Worm (Caenorhabditis elegans) whole organism, L1 larva: Measurements from ENCODE around the gene F54C8.6.

Source experiments
- aly-2 ChIP-seq: fragments of 150-350 bp; optimal IDR thresholded peaks from 2 replicates; lab custom pipeline; 2014; ENCODE audit warnings: missing biosample characterization, missing genetic modification characterization
- jun-1 ChIP-seq: fragments of 150-350 bp; optimal IDR thresholded peaks from 2 replicates; lab custom pipeline; 2014; ENCODE audit warnings: missing biosample characterization, missing genetic modification reagents, missing genetic modification characterization
- lin-15B ChIP-seq: fragments of 150-350 bp; sonication (generic microtip); optimal IDR thresholded peaks from 3 replicates; lab custom pipeline; 2014; ENCODE audit warnings: missing biosample characterization, missing genetic modification characterization
- lin-35 ChIP-seq, 2 experiments: fragments of 150-350 bp; optimal IDR thresholded peaks; 2 replicates each; lab custom pipeline; 2014; ENCODE audit warnings: missing biosample characterization in 2 of 2, missing genetic modification characterization in 2 of 2, missing genetic modification reagents in 2 of 2
- lin-39 ChIP-seq: fragments of 150-350 bp; optimal IDR thresholded peaks from 2 replicates; lab custom pipeline; 2014; ENCODE audit warnings: missing biosample characterization, missing genetic modification reagents, missing genetic modification characterization
- nhr-11 ChIP-seq: fragments of 150-350 bp; optimal IDR thresholded peaks from 2 replicates; lab custom pipeline; 2014; ENCODE audit warnings: missing biosample characterization, missing genetic modification characterization
- nhr-90 ChIP-seq: sonication (generic microtip); optimal IDR thresholded peaks from 2 replicates; lab custom pipeline; 2016; ENCODE audit warnings: mild to moderate bottlenecking, missing genetic modification characterization, missing compliant biosample characterization; ENCODE audit not compliant: poor library complexity
- skn-1 ChIP-seq: fragments of 150-350 bp; optimal IDR thresholded peaks from 2 replicates; lab custom pipeline; 2014; ENCODE audit warnings: missing biosample characterization, missing genetic modification characterization
- tbx-2 ChIP-seq: sonication (generic microtip); optimal IDR thresholded peaks from 2 replicates; lab custom pipeline; 2016; ENCODE audit warnings: missing genetic modification characterization, missing compliant biosample characterization
- zag-1 ChIP-seq: fragments of 150-350 bp; optimal IDR thresholded peaks from 2 replicates; lab custom pipeline; 2014; ENCODE audit warnings: missing biosample characterization, missing genetic modification characterization

- TF ChIP-seq nhr-90 (tag; lab: Kevin White, UChicago): no peak
- TF ChIP-seq lin-39 (tag; lab: Kevin White, UChicago): no peak
- no peak for TF ChIP-seq tbx-2 (tag; lab: Kevin White, UChicago)
- TF ChIP-seq zag-1 (tag; lab: Kevin White, UChicago): no peak
- no peak for TF ChIP-seq jun-1 (tag; lab: Kevin White, UChicago)
- no peak for TF ChIP-seq skn-1 (tag; lab: Kevin White, UChicago)
- no peak for TF ChIP-seq lin-35 (GFP tag; optimal IDR thresholded peaks at IDR 0.05; lab: Kevin White, UChicago)
- no peak for TF ChIP-seq lin-15B (tag; lab: Kevin White, UChicago)
- no peak for TF ChIP-seq aly-2
- TF ChIP-seq nhr-11 (tag; lab: Kevin White, UChicago): no peak
Observed at ce11 chrIII:9487454-9487853, 37.7 kb upstream of the F54C8.6 start.
